Fruit fly (Drosophila melanogaster) whole organism, adult: Measurements from ENCODE around the gene CG44774.

Experiments
- CG1620 ChIP-seq: fragments of 200-800 bp; sonication (Bioruptor generic); optimal IDR thresholded peaks from 2 replicates; lab custom pipeline; 2016; ENCODE audit warnings: missing biosample characterization, missing genetic modification characterization
- CG5204 ChIP-seq: fragments of 200-800 bp; sonication (Bioruptor generic); optimal IDR thresholded peaks from 2 replicates; lab custom pipeline; 2016; ENCODE audit warnings: missing biosample characterization, missing genetic modification characterization
- CG7101 ChIP-seq: fragments of 200-800 bp; sonication (Bioruptor generic); optimal IDR thresholded peaks from 2 replicates; lab custom pipeline; 2018; ENCODE audit warnings: missing biosample characterization, mild to moderate bottlenecking, missing genetic modification characterization, moderate library complexity
- Clk ChIP-seq: fragments of 200-800 bp; sonication (Bioruptor generic); optimal IDR thresholded peaks from 2 replicates; lab custom pipeline; 2017; ENCODE audit warnings: missing biosample characterization, missing genetic modification characterization
- Crg-1 ChIP-seq: fragments of 200-800 bp; sonication (Bioruptor generic); optimal IDR thresholded peaks from 2 replicates; lab custom pipeline; 2016; ENCODE audit warnings: missing biosample characterization, missing genetic modification characterization
- Mnt ChIP-seq: fragments of 200-800 bp; sonication (Bioruptor generic); optimal IDR thresholded peaks from 2 replicates; lab custom pipeline; 2016; ENCODE audit warnings: missing biosample characterization, mild to moderate bottlenecking, missing genetic modification characterization
- kay ChIP-seq: fragments of 200-800 bp; sonication (Bioruptor generic); peaks from one replicate; lab custom pipeline; 2016; ENCODE audit warnings: missing biosample characterization, missing genetic modification characterization, borderline replicate concordance
- toe ChIP-seq: fragments of 200-800 bp; sonication (Bioruptor generic); optimal IDR thresholded peaks from 2 replicates; lab custom pipeline; 2016; ENCODE audit warnings: missing biosample characterization, missing genetic modification characterization

DNA sequence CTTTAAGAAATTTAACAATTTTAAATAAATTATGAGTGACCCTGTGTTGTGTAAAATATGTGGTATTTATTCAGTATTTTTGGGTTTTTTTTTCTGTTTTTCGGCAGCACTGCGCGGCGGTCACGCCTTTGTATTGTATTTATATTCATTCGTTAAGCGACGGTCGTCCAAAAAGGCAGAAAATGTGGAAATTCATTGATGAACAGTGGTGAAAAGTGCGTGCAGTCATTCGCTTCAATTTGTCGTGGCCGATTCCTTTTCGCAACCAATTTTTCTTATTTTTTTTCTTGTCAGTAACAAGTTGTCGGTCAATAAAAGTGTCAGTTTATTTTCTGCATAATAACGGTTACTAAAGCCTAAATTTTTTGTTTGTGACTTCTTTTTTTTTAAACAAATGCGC, 1.1 kb upstream of the CG44774 start, which contains the start of gene Ptp4E:
- TF ChIP-seq Clk (no peak), kay (GFP tag; lab: Kevin White, UChicago) (no peak), Mnt (peak; percentile 38), CG1620 (GFP tag; lab: Kevin White, UChicago) (no peak), CG5204 (GFP tag; lab: Kevin White, UChicago) (no peak), toe (GFP tag; lab: Kevin White, UChicago) (no peak), Crg-1 (GFP tag; lab: Kevin White, UChicago) (no peak), CG7101 (peak; percentile 24)
